Worm (Caenorhabditis elegans) whole organism, midembryonic: ENCODE measurements around the gene egal-1.

ENCODE experiments used
- T22C8.4 ChIP-seq: fragments of 200-800 bp; sonication (Bioruptor generic); IDR thresholded peaks from 2 replicates; pipeline ENCODE4 v1.3.6; 2022; ENCODE audit warnings: missing genetic modification characterization, missing compliant biosample characterization
- cog-1 ChIP-seq: sonication (generic microtip); optimal IDR thresholded peaks from 2 replicates; lab custom pipeline; 2016; ENCODE audit warnings: missing genetic modification characterization, missing compliant biosample characterization
- flt-1 ChIP-seq: fragments of 200-800 bp; sonication (Bioruptor generic); IDR thresholded peaks from 2 replicates; pipeline ENCODE4 v1.3.6; 2022; ENCODE audit warnings: missing genetic modification characterization, missing compliant biosample characterization
- klf-2 ChIP-seq: fragments of 200-800 bp; sonication (Bioruptor generic); conservative IDR thresholded peaks from 2 replicates; pipeline ENCODE4 v1.3.6; 2022; ENCODE audit warnings: missing genetic modification reagents, missing genetic modification characterization, missing compliant biosample characterization
- med-1 ChIP-seq: sonication (generic microtip); optimal IDR thresholded peaks from 2 replicates; lab custom pipeline; 2017; ENCODE audit warnings: missing genetic modification characterization, mild to moderate bottlenecking, missing compliant biosample characterization, antibody characterized with exemption, missing genetic modification reagents; ENCODE audit not compliant: insufficient read depth
- ref-1 ChIP-seq: fragments of 200-800 bp; sonication (Bioruptor generic); conservative IDR thresholded peaks from 2 replicates; pipeline ENCODE4 v1.3.6; 2022; ENCODE audit warnings: missing genetic modification reagents, missing genetic modification characterization, missing compliant biosample characterization
- tab-1 ChIP-seq: fragments of 200-800 bp; sonication (Bioruptor generic); IDR thresholded peaks from 2 replicates; pipeline ENCODE4 v1.3.6; 2022; ENCODE audit warnings: missing genetic modification characterization, missing compliant biosample characterization
- ztf-23 ChIP-seq: fragments of 200-800 bp; sonication (Bioruptor generic); IDR thresholded peaks from 2 replicates; pipeline ENCODE4 v1.3.6; 2022; ENCODE audit warnings: missing genetic modification reagents, missing genetic modification characterization, missing compliant biosample characterization
- ztf-29 ChIP-seq: fragments of 200-800 bp; sonication (Bioruptor generic); IDR thresholded peaks from 2 replicates; pipeline ENCODE4 v1.3.6; 2022; ENCODE audit warnings: missing genetic modification reagents, missing genetic modification characterization, missing compliant biosample characterization

Gene egal-1

ce11 chrIV:5817459-5817858 is 7.1 kb upstream of the egal-1 start:
- TF ChIP-seq klf-2 (GFP tag; lab: Robert Waterston, UW) (no peak), cog-1 (tag; lab: Kevin White, UChicago) (peak; percentile 55)

- TF ChIP-seq med-1 (GFP tag; lab: Kevin White, UChicago), result no peak
- no peak for TF ChIP-seq klf-2 (GFP tag; lab: Robert Waterston, UW)
- TF ChIP-seq flt-1 (GFP tag; lab: Robert Waterston, UW), result no peak
- no peak for TF ChIP-seq tab-1 (GFP tag; lab: Robert Waterston, UW)
- TF ChIP-seq ztf-23 (GFP tag; lab: Robert Waterston, UW), result no peak
- no peak for TF ChIP-seq T22C8.4 (GFP tag; lab: Robert Waterston, UW)
- no peak for TF ChIP-seq ref-1
- TF ChIP-seq ztf-29 (GFP tag; lab: Robert Waterston, UW), result no peak
- TF ChIP-seq cog-1 (tag; lab: Kevin White, UChicago), result no peak
Measured at ce11 chrIV:5820056-5820799, 4.4 kb upstream of the egal-1 start.

ce11 chrIV:5820953-5821352 is 3.6 kb upstream of the egal-1 start:
- TF ChIP-seq klf-2 (GFP tag; lab: Robert Waterston, UW), result no peak
- TF ChIP-seq ztf-29 (GFP tag; lab: Robert Waterston, UW), result no peak
- no peak for TF ChIP-seq ref-1
- TF ChIP-seq ztf-23 (GFP tag; lab: Robert Waterston, UW), result no peak
- TF ChIP-seq tab-1 (GFP tag; lab: Robert Waterston, UW), result no peak

- TF ChIP-seq ztf-23 (GFP tag; lab: Robert Waterston, UW), result no peak
- TF ChIP-seq tab-1 (GFP tag; lab: Robert Waterston, UW), result no peak
- no peak for TF ChIP-seq T22C8.4 (GFP tag; lab: Robert Waterston, UW)
- no peak for TF ChIP-seq ztf-29 (GFP tag; lab: Robert Waterston, UW)
- TF ChIP-seq ref-1, result no peak
- TF ChIP-seq cog-1 (tag; lab: Kevin White, UChicago), result no peak
- no peak for TF ChIP-seq klf-2 (GFP tag; lab: Robert Waterston, UW)
- no peak for TF ChIP-seq flt-1 (GFP tag; lab: Robert Waterston, UW)
Measured at ce11 chrIV:5821997-5822396, 2.6 kb upstream of the egal-1 start.

ce11 chrIV:5832801-5833200 is 8.2 kb downstream of the egal-1 start:
- no peak for TF ChIP-seq T22C8.4 (GFP tag; lab: Robert Waterston, UW)
- no peak for TF ChIP-seq ref-1
- no peak for TF ChIP-seq med-1 (GFP tag; lab: Kevin White, UChicago)
- no peak for TF ChIP-seq flt-1 (GFP tag; lab: Robert Waterston, UW)
- TF ChIP-seq tab-1 (GFP tag; lab: Robert Waterston, UW), result no peak
- TF ChIP-seq cog-1 (tag; lab: Kevin White, UChicago), result no peak
- no peak for TF ChIP-seq ztf-23 (GFP tag; lab: Robert Waterston, UW)
- no peak for TF ChIP-seq klf-2 (GFP tag; lab: Robert Waterston, UW)

- TF ChIP-seq med-1 (GFP tag; lab: Kevin White, UChicago) (no peak), ztf-29 (GFP tag; lab: Robert Waterston, UW) (no peak), klf-2 (GFP tag; lab: Robert Waterston, UW) (no peak), flt-1 (GFP tag; lab: Robert Waterston, UW) (no peak), ref-1 (no peak), ztf-23 (GFP tag; lab: Robert Waterston, UW) (no peak), tab-1 (GFP tag; lab: Robert Waterston, UW) (no peak), T22C8.4 (GFP tag; lab: Robert Waterston, UW) (no peak), cog-1 (tag; lab: Kevin White, UChicago) (no peak)
Measured at ce11 chrIV:5834182-5834581, 9.6 kb downstream of the egal-1 start.

ce11 chrIV:5839178-5839577 is 14.6 kb downstream of the egal-1 start, which contains the start of gene C06E7.2:
Gene C06E7.2, plus strand, starts transcription at chrIV:5839478.
- TF ChIP-seq T22C8.4 (GFP tag; lab: Robert Waterston, UW) (no peak), tab-1 (GFP tag; lab: Robert Waterston, UW) (no peak), klf-2 (GFP tag; lab: Robert Waterston, UW) (no peak), cog-1 (tag; lab: Kevin White, UChicago) (no peak), ref-1 (no peak), med-1 (GFP tag; lab: Kevin White, UChicago) (no peak), ztf-23 (GFP tag; lab: Robert Waterston, UW) (no peak), ztf-29 (GFP tag; lab: Robert Waterston, UW) (no peak)

ce11 chrIV:5842905-5843304 is 18.3 kb downstream of the egal-1 start:
- no peak for TF ChIP-seq klf-2 (GFP tag; lab: Robert Waterston, UW)
- TF ChIP-seq med-1 (GFP tag; lab: Kevin White, UChicago), result no peak
- no peak for TF ChIP-seq ref-1
- no peak for TF ChIP-seq tab-1 (GFP tag; lab: Robert Waterston, UW)

ce11 chrIV:5846269-5846668 is 21.7 kb downstream of the egal-1 start, which contains the start of gene sams-4:
Gene sams-4, minus strand, starts transcription at chrIV:5846369.
- no peak for TF ChIP-seq med-1 (GFP tag; lab: Kevin White, UChicago)
- TF ChIP-seq T22C8.4 (GFP tag; lab: Robert Waterston, UW), result no peak
- no peak for TF ChIP-seq ref-1
- TF ChIP-seq ztf-29 (GFP tag; lab: Robert Waterston, UW), result no peak
- TF ChIP-seq klf-2 (GFP tag; lab: Robert Waterston, UW), result no peak
